Worm (Caenorhabditis elegans): ENCODE measurements around the gene C14C10.5.
A peak's percentile ranks its signal among the peaks of the same experiment; 100 is the strongest.

The C14C10.5 gene

DNA sequence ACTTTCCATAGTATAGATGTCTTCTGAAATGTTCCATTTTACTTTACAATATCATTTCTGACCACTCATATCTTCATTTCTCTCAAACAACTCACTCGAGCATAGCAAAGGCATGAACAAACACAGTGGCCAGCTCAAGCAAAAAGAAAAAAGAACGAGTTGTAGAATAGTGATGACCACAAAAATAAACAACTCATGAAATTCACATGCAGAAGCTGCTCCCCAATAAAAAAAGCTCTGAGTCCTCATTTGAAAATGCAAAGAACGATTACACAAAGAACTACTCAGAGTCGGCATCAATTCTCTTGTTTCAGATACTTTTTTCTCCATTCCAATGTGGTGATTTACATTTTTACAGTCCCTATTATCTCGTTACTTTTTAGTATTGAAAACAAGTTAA, 34.8 kb downstream of the C14C10.5 start:
- TF ChIP-seq pat-9 (tag; optimal IDR thresholded peaks at IDR 0.05) (no peak), ceh-14 (tag; optimal IDR thresholded peaks at IDR 0.05) (no peak), elt-4 (tag; optimal IDR thresholded peaks at IDR 0.05) (no peak), eyg-1 (tag; optimal IDR thresholded peaks at IDR 0.05) (no peak), C08G9.2 (tag; optimal IDR thresholded peaks at IDR 0.05) (no peak)

DNA sequence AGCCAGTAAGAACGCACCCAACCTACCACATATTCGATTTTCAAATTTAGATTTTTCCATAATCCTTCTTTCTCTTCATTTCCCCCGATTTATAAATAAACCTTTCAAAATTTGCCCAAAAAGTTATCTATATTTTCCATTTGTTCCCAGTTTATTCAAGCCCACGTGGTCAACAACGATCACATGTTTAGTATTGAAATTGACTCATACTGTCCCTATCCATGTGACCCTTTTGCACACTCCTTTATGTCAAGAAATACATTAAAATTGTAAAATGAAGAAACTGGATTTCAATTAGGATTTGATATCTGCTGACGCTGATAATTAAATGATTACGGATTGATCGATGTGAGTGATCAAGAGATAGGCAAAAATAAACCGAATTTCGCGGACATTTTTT, 35.2 kb downstream of the C14C10.5 start:
- TF ChIP-seq elt-4 (tag; optimal IDR thresholded peaks at IDR 0.05) (no peak), C08G9.2 (tag; optimal IDR thresholded peaks at IDR 0.05) (no peak), pqm-1 (tag; optimal IDR thresholded peaks at IDR 0.05) (no peak), T23F11.4 (GFP tag; optimal IDR thresholded peaks at IDR 0.05) (no peak), pax-1 (tag; optimal IDR thresholded peaks at IDR 0.05) (no peak), tbx-2 (tag; optimal IDR thresholded peaks at IDR 0.05) (no peak), nhr-232 (tag; optimal IDR thresholded peaks at IDR 0.05) (no peak), mec-3 (tag; optimal IDR thresholded peaks at IDR 0.05; ENCODE audit: borderline replicate concordance) (no peak), ztf-16 (tag; optimal IDR thresholded peaks at IDR 0.05) (no peak), ceh-2 (tag; optimal IDR thresholded peaks at IDR 0.05) (no peak), pat-9 (tag; optimal IDR thresholded peaks at IDR 0.05) (no peak), F13H6.1 (tag; optimal IDR thresholded peaks at IDR 0.05) (no peak), elt-2 (tag; optimal IDR thresholded peaks at IDR 0.05) (no peak), ceh-22 (tag; optimal IDR thresholded peaks at IDR 0.05) (no peak), ceh-31 (tag; optimal IDR thresholded peaks at IDR 0.05) (no peak), gmeb-2 (tag; optimal IDR thresholded peaks at IDR 0.05) (no peak), fkh-6 (tag; optimal IDR thresholded peaks at IDR 0.05) (no peak), zip-5 (tag; optimal IDR thresholded peaks at IDR 0.05) (no peak), hlh-13 (GFP tag; optimal IDR thresholded peaks at IDR 0.05) (no peak)

DNA sequence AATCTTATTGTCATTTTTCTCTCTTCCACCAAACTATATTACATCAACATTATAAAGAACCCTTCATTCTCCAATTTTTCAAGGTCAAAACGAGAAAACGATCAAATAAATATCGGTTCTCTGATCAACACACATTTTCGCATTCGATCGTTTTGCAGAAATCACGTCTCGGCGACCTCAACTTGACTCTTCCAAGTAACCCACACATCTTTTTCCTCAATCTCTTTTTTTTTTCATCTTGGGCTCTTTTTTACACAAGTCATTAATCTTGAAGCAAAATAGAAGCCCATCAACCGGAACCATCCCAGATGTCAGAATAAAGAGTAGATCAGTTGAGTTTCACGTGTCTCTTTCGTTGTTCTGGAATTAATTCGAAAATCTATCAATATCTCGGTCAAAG, 36.3 kb downstream of the C14C10.5 start:
- TF ChIP-seq hlh-8 (tag; optimal IDR thresholded peaks at IDR 0.05) (peak; percentile 3), ceh-34 (tag; optimal IDR thresholded peaks at IDR 0.05) (no peak), Y22D7AL.16 (tag; optimal IDR thresholded peaks at IDR 0.05) (no peak)

DNA sequence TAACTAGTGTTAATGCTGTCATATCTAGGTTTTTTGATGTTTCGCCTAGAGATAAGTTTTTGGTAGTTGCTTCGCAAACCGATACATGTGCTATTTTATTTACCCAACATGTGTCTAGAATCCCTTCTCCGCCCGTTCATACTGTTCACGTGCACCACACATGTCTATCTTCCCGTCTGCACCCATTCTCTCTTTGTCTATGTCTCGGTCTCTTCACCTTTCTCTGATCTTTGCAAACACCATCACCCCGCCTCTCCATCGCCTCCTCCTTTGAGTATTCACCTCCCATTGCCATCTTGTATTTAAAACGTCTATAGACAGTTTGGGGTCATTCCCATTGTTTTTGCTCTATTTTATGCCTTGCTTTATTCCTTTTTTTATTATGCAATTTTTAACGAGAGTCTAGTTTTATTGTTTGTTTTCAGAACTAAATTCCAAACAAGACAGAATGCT, 37.3 kb downstream of the C14C10.5 start, which contains the start of gene F56H9.2:
F56H9.2 (plus strand) TSS at position 426 of the 453 bp plus-strand sequence.
- TF ChIP-seq hlh-6 (tag; optimal IDR thresholded peaks at IDR 0.05) (no peak), sox-2 (GFP tag; IDR thresholded peaks at IDR 0.05) (peak; percentile 65), ceh-2 (tag; optimal IDR thresholded peaks at IDR 0.05) (peak; percentile 48), tbx-2 (tag; optimal IDR thresholded peaks at IDR 0.05) (peak; percentile 65), ceh-31 (tag; optimal IDR thresholded peaks at IDR 0.05) (peak; percentile 45), nfya-1 (tag; optimal IDR thresholded peaks at IDR 0.05) (peak; percentile 52), unc-55 (GFP tag; optimal IDR thresholded peaks at IDR 0.05) (peak; percentile 4), hlh-8 (tag; optimal IDR thresholded peaks at IDR 0.05) (peak; percentile 55), hlh-30 (tag; optimal IDR thresholded peaks at IDR 0.05; ENCODE audit: insufficient read depth) (peak; percentile 69), elt-2 (tag; optimal IDR thresholded peaks at IDR 0.05) (peak; percentile 66), pha-4 (tag; optimal IDR thresholded peaks at IDR 0.05) (no peak), pax-1 (tag; optimal IDR thresholded peaks at IDR 0.05) (peak; percentile 23), sdc-2 (tag; optimal IDR thresholded peaks at IDR 0.05) (peak; percentile 55), fkh-6 (tag; optimal IDR thresholded peaks at IDR 0.05) (no peak), K02D7.2 (tag; optimal IDR thresholded peaks at IDR 0.05) (no peak), ztf-16 (tag; optimal IDR thresholded peaks at IDR 0.05) (peak; percentile 32), ceh-18 (tag; optimal IDR thresholded peaks at IDR 0.05) (peak; percentile 41)

DNA sequence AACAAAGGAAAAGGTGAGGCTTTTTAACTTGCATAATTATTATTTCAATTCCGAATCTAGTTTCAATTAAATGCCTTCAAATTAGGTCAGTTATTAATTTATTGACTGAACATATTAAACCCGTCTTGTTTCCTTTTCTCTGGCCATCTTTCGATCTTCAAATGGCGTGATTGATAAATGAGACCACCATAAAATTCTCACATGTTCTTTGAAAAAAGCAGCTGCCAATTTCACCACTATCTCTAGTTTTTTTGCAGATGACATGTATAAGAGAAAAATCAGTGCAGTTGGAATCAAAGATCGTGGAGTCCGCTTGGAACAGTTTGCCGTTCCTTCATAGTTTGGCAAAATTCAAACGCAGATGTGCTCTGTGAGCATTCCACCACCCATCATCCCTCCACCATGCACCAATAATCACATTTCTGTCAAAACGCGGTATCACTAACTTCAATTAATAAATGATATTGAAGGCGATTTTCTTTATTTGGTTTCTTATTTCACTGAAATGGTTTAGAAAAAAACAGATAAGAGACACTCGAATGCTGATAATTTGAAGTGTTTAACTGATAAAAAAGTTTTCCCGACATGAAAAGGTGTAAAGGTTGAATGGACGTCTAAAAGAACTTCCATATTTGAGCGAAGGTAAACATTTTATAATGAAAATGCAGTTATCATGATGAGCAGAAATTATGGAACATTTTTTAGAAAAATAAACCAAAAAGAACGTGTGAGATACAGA, 37.9 kb downstream of the C14C10.5 start:
- no peak for TF ChIP-seq ceh-14 (tag; optimal IDR thresholded peaks at IDR 0.05)
- peak; percentile 62 for TF ChIP-seq elt-2 (tag; optimal IDR thresholded peaks at IDR 0.05)

Measured in whole organism, late embryonic.